Worm (Caenorhabditis elegans) whole organism, L4 larva: Measurements from ENCODE around the gene tsp-2.
A peak's percentile ranks its signal among the peaks of the same experiment; 100 is the strongest.

Source experiments
- D1046.2 ChIP-seq: fragments of 200-800 bp; sonication (Bioruptor generic); IDR thresholded peaks from 2 replicates; pipeline ENCODE4 v1.3.6; 2022; ENCODE audit warnings: missing genetic modification characterization, missing compliant biosample characterization
- F10B5.3 ChIP-seq: sonication (generic microtip); optimal IDR thresholded peaks from 2 replicates; lab custom pipeline; 2016; ENCODE audit warnings: mild to moderate bottlenecking, missing genetic modification characterization, missing compliant biosample characterization
- F37D6.2 ChIP-seq: sonication (generic microtip); optimal IDR thresholded peaks from 2 replicates; lab custom pipeline; 2016; ENCODE audit warnings: mild to moderate bottlenecking, missing genetic modification characterization, missing compliant biosample characterization
- T26A8.4 ChIP-seq: fragments of 200-800 bp; sonication (Bioruptor generic); IDR thresholded peaks from 2 replicates; pipeline ENCODE4 v1.3.6; 2022; ENCODE audit warnings: missing genetic modification characterization, missing compliant biosample characterization
- Y48G9A.11 ChIP-seq: fragments of 200-800 bp; sonication (Bioruptor generic); IDR thresholded peaks from 2 replicates; pipeline ENCODE4 v1.3.6; 2022; ENCODE audit warnings: missing genetic modification reagents, missing genetic modification characterization, missing compliant biosample characterization
- Y5F2A.4 ChIP-seq: fragments of 200-800 bp; sonication (Bioruptor generic); optimal IDR thresholded peaks from 2 replicates; lab custom pipeline; 2018; ENCODE audit warnings: mild to moderate bottlenecking, missing genetic modification characterization, missing compliant biosample characterization
- ZK337.2 ChIP-seq: fragments of 200-800 bp; sonication (Bioruptor generic); IDR thresholded peaks from 2 replicates; pipeline ENCODE4 v1.3.6; 2022; ENCODE audit warnings: missing genetic modification reagents, missing genetic modification characterization, missing compliant biosample characterization
- ama-1 ChIP-seq: fragments of 150-350 bp; optimal IDR thresholded peaks from 2 replicates; lab custom pipeline; 2014; ENCODE audit warnings: inconsistent platforms, mixed read lengths
- arid-1 ChIP-seq: fragments of 200-800 bp; sonication (Bioruptor generic); conservative IDR thresholded peaks from 2 replicates; pipeline ENCODE4 v1.3.6; 2022; ENCODE audit warnings: missing genetic modification reagents, missing genetic modification characterization, missing compliant biosample characterization
- attf-4 ChIP-seq: sonication (generic microtip); optimal IDR thresholded peaks from 3 replicates; lab custom pipeline; 2017; ENCODE audit warnings: missing biosample characterization, missing genetic modification characterization
- ceh-28 ChIP-seq: fragments of 150-350 bp; optimal IDR thresholded peaks from 2 replicates; lab custom pipeline; 2014; ENCODE audit warnings: missing biosample characterization, missing genetic modification reagents, missing genetic modification characterization
- ctbp-1 ChIP-seq: fragments of 200-800 bp; sonication (Bioruptor generic); IDR thresholded peaks from 2 replicates; pipeline ENCODE4 v1.3.6; 2022; ENCODE audit warnings: missing genetic modification reagents, missing genetic modification characterization, missing compliant biosample characterization
- daf-19 ChIP-seq: fragments of 200-800 bp; sonication (Bioruptor generic); conservative IDR thresholded peaks from 2 replicates; pipeline ENCODE4 v1.3.6; 2022; ENCODE audit warnings: missing genetic modification characterization, missing compliant biosample characterization
- dve-1 ChIP-seq: sonication (generic microtip); optimal IDR thresholded peaks from 2 replicates; lab custom pipeline; 2017; ENCODE audit warnings: antibody characterized with exemption, mild to moderate bottlenecking, missing genetic modification characterization, missing compliant biosample characterization; ENCODE audit not compliant: insufficient read depth
- fkh-10 ChIP-seq: fragments of 150-350 bp; optimal IDR thresholded peaks from 2 replicates; lab custom pipeline; 2014; ENCODE audit warnings: missing biosample characterization, missing genetic modification reagents, missing genetic modification characterization
- fos-1 ChIP-seq: fragments of 150-350 bp; optimal IDR thresholded peaks from 2 replicates; lab custom pipeline; 2014; ENCODE audit warnings: missing biosample characterization, missing genetic modification characterization
- hif-1 ChIP-seq, 2 experiments: sonication (generic microtip); optimal IDR thresholded peaks; 2 replicates each; lab custom pipeline; 2016 to 2017; ENCODE audit warnings: missing compliant biosample characterization in 2 of 2, missing genetic modification characterization in 2 of 2, missing genetic modification reagents in 2 of 2, missing genotype in 2 of 2, mild to moderate bottlenecking in 1 of 2
- hlh-11 ChIP-seq: fragments of 200-800 bp; sonication (Bioruptor generic); optimal IDR thresholded peaks from 2 replicates; lab custom pipeline; 2018; ENCODE audit warnings: mild to moderate bottlenecking, missing genetic modification characterization, missing compliant biosample characterization
- hmg-1.1 ChIP-seq: fragments of 200-800 bp; sonication (Bioruptor generic); IDR thresholded peaks from 2 replicates; pipeline ENCODE4 v1.3.6; 2022; ENCODE audit warnings: missing genetic modification reagents, missing genetic modification characterization, missing compliant biosample characterization
- lin-29 ChIP-seq: fragments of 200-800 bp; sonication (Bioruptor generic); IDR thresholded peaks from 2 replicates; pipeline ENCODE4 v1.3.6; 2022; ENCODE audit warnings: missing genetic modification reagents, missing genetic modification characterization, missing compliant biosample characterization
- lin-38 ChIP-seq: fragments of 200-800 bp; sonication (Bioruptor generic); IDR thresholded peaks from 2 replicates; pipeline ENCODE4 v1.3.6; 2022; ENCODE audit warnings: missing genetic modification reagents, missing genetic modification characterization, missing compliant biosample characterization
- lin-39 ChIP-seq: fragments of 150-350 bp; optimal IDR thresholded peaks from 2 replicates; lab custom pipeline; 2014; ENCODE audit warnings: missing biosample characterization, missing genetic modification reagents, missing genetic modification characterization
- lsy-2 ChIP-seq, 2 experiments: fragments of 150-350 bp in 1 of 2; sonication (generic microtip) in 1 of 2; optimal IDR thresholded peaks; 2 replicates each; lab custom pipeline; 2014 to 2017; ENCODE audit warnings: missing biosample characterization in 2 of 2, missing genetic modification characterization in 2 of 2
- mep-1 ChIP-seq: fragments of 150-350 bp; sonication (generic microtip); optimal IDR thresholded peaks from 3 replicates; lab custom pipeline; 2014; ENCODE audit warnings: missing biosample characterization, missing genetic modification characterization
- nhr-11 ChIP-seq: fragments of 150-350 bp; optimal IDR thresholded peaks from 2 replicates; lab custom pipeline; 2014; ENCODE audit warnings: missing biosample characterization, missing genetic modification characterization
- nhr-237 ChIP-seq: sonication (generic microtip); optimal IDR thresholded peaks from 2 replicates; lab custom pipeline; 2017; ENCODE audit warnings: missing biosample characterization, missing genetic modification characterization
- nhr-42 ChIP-seq: fragments of 200-800 bp; sonication (Bioruptor generic); IDR thresholded peaks from 2 replicates; pipeline ENCODE4 v1.3.6; 2022; ENCODE audit warnings: missing genetic modification characterization, missing compliant biosample characterization
- nhr-6 ChIP-seq: fragments of 150-350 bp; optimal IDR thresholded peaks from 2 replicates; lab custom pipeline; 2014; ENCODE audit warnings: missing biosample characterization, missing genetic modification characterization
- pha-4 ChIP-seq, 2 experiments: fragments of 150-350 bp in 1 of 2; fragments of 200-800 bp in 1 of 2; sonication (Bioruptor generic) in 1 of 2; IDR thresholded peaks in 1 of 2; optimal IDR thresholded peaks in 1 of 2; 2 replicates each; pipeline versions ENCODE4 v1.3.6 to Lab custom; 2014 to 2022; ENCODE audit warnings: missing genetic modification characterization in 2 of 2, missing genetic modification reagents in 2 of 2, missing biosample characterization in 1 of 2, missing compliant biosample characterization in 1 of 2
- sdz-12 ChIP-seq: fragments of 200-800 bp; sonication (Bioruptor generic); optimal IDR thresholded peaks from 2 replicates; lab custom pipeline; 2018; ENCODE audit warnings: mild to moderate bottlenecking, missing genetic modification characterization, missing compliant biosample characterization
- spr-1 ChIP-seq: sonication (generic microtip); optimal IDR thresholded peaks from 2 replicates; lab custom pipeline; 2016; ENCODE audit warnings: mild to moderate bottlenecking, missing genetic modification characterization, missing compliant biosample characterization
- tag-97 ChIP-seq: fragments of 200-800 bp; sonication (Bioruptor generic); IDR thresholded peaks from 2 replicates; pipeline ENCODE4 v1.3.6; 2022; ENCODE audit warnings: missing genetic modification characterization, missing compliant biosample characterization
- unc-62 ChIP-seq, 3 experiments: fragments of 150-350 bp in 1 of 3; sonication (generic microtip); optimal IDR thresholded peaks in 2 of 3; peaks in 1 of 3; 1 replicate in 1 of 3; 2 replicates in 2 of 3; lab custom pipeline; 2014 to 2017; ENCODE audit warnings: missing biosample characterization in 3 of 3, missing genetic modification characterization in 3 of 3, missing genetic modification reagents in 3 of 3, missing genotype in 1 of 3
- zfp-3 ChIP-seq: fragments of 200-800 bp; sonication (Bioruptor generic); conservative IDR thresholded peaks from 2 replicates; pipeline ENCODE4 v1.3.6; 2022; ENCODE audit warnings: missing genetic modification reagents, missing genetic modification characterization, missing compliant biosample characterization
- zip-2 ChIP-seq: fragments of 150-350 bp; optimal IDR thresholded peaks from 2 replicates; lab custom pipeline; 2014; ENCODE audit warnings: missing biosample characterization, missing genetic modification characterization

The tsp-2 gene

ce11 chrIII:8235358-8235757 lies 2.4 kb downstream of the tsp-2 start, which contains the start of gene C02F5.14:
C02F5.14 (minus strand) TSS chrIII:8235514.
- no peak for TF ChIP-seq ceh-28 (tag; lab: Kevin White, UChicago)
- no peak for TF ChIP-seq ZK337.2 (GFP tag; lab: Robert Waterston, UW)
- no peak for TF ChIP-seq spr-1 (tag; lab: Kevin White, UChicago)
- no peak for TF ChIP-seq pha-4 (GFP tag; IDR thresholded peaks at IDR 0.05; lab: Robert Waterston, UW)
- TF ChIP-seq pha-4 (tag; optimal IDR thresholded peaks at IDR 0.05; lab: Kevin White, UChicago), result no peak
- TF ChIP-seq fos-1 (tag; lab: Kevin White, UChicago), result no peak
- TF ChIP-seq daf-19 (GFP tag; lab: Robert Waterston, UW), result no peak
- TF ChIP-seq ama-1 (lab: Kevin White, UChicago), result no peak
- TF ChIP-seq zip-2 (tag; lab: Kevin White, UChicago), result no peak
- no peak for TF ChIP-seq hif-1 (tag; optimal IDR thresholded peaks at IDR 0.05; lab: Kevin White, UChicago)
- no peak for TF ChIP-seq F10B5.3 (tag; lab: Kevin White, UChicago)
- TF ChIP-seq nhr-237 (tag; lab: Kevin White, UChicago), result no peak
- TF ChIP-seq Y5F2A.4, result no peak
- TF ChIP-seq tag-97, result no peak
- TF ChIP-seq fkh-10 (GFP tag; lab: Kevin White, UChicago), result no peak
- no peak for TF ChIP-seq nhr-6 (tag; lab: Kevin White, UChicago)
- TF ChIP-seq Y48G9A.11, result no peak
- TF ChIP-seq D1046.2 (GFP tag; lab: Robert Waterston, UW), result no peak

DNA sequence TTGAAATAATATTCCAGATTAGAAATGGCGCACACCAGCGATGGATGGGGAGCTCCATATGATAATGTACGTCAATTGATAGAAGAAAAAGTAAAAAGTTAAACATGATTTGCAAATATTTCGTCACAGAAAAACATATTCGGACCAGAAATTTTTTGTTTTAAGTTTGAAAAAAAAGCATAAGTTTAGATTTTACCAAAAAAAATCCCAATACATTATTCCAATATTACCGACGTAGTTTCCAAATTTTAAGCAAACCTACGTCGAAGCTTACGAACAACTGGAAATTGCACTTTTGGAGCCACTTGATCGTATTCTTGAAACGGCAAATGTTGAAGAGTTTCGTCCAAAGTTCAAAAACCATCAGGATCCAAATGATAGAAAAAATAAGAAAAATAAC lies 5.1 kb downstream of the tsp-2 start, which contains the start of gene henn-1:
Gene henn-1 (plus strand): TSS at position 18 of the 400 bp plus-strand sequence.
- TF ChIP-seq unc-62 (GFP tag; optimal IDR thresholded peaks at IDR 0.05 in 1 of 2; lab: Kevin White, UChicago) (peak in 1 of 2 experiments; percentile 56), unc-62 (tag; optimal IDR thresholded peaks at IDR 0.05; lab: Kevin White, UChicago) (no peak), mep-1 (peak; percentile 10), dve-1 (tag; lab: Kevin White, UChicago) (peak; percentile 16), arid-1 (0 out of 2 replicates have a peak, but pooled peaks have one; percentile 21), daf-19 (GFP tag; lab: Robert Waterston, UW) (no peak), attf-4 (tag; lab: Kevin White, UChicago) (no peak), sdz-12 (GFP tag; lab: Kevin White, UChicago) (peak; percentile 27), hlh-11 (tag; lab: Kevin White, UChicago) (peak; percentile 3), lin-39 (tag; lab: Kevin White, UChicago) (peak; percentile 48), ctbp-1 (0 out of 2 replicates have a peak, but pooled peaks have one; percentile 8), lsy-2 (tag; optimal IDR thresholded peaks at IDR 0.05; lab: Kevin White, UChicago) (no peak)

- peak; percentile 11 for TF ChIP-seq F37D6.2 (tag; lab: Kevin White, UChicago)
- TF ChIP-seq lin-38 (GFP tag; lab: Robert Waterston, UW), result 0 out of 2 replicates have a peak, but pooled peaks have one; percentile 13
- TF ChIP-seq ctbp-1, result 0 out of 2 replicates have a peak, but pooled peaks have one; percentile 41
- no peak for TF ChIP-seq zfp-3
- TF ChIP-seq lin-29 (GFP tag; lab: Robert Waterston, UW), result no peak
- peak; percentile 27 for TF ChIP-seq nhr-11 (tag; lab: Kevin White, UChicago)
- peak in 1 of 2 experiments; percentile 15 for TF ChIP-seq lsy-2 (tag; optimal IDR thresholded peaks at IDR 0.05; lab: Kevin White, UChicago)
- no peak for TF ChIP-seq T26A8.4 (GFP tag; lab: Robert Waterston, UW)
- 0 out of 2 replicates have a peak, but pooled peaks have one; percentile 6 for TF ChIP-seq hmg-1.1 (GFP tag; lab: Robert Waterston, UW)
Measured at ce11 chrIII:8229480-8229879, 8.3 kb downstream of the tsp-2 start.

DNA sequence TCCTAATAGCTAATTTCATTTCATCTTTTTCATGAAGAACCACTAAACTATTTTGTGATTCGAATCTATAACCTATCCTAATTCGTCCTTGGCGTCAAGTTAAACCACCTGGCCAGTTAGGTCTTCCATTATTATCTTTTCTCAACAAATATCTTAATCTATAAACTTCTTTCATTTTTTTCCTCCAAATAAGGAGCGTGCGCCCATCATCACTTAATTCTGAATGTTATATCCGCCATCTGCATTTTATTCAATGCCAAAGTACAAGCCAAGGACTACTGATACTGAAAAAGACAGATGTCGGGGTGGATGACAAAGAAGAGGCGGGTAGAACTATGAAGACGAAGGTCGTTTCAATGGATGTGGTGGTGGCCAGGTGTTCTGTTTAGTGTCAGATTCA lies 8.8 kb downstream of the tsp-2 start:
- peak in 1 of 2 experiments; percentile 79 for TF ChIP-seq unc-62 (GFP tag; optimal IDR thresholded peaks at IDR 0.05 in 1 of 2; lab: Kevin White, UChicago)
- TF ChIP-seq unc-62 (tag; optimal IDR thresholded peaks at IDR 0.05; lab: Kevin White, UChicago), result no peak
- TF ChIP-seq arid-1, result no peak
- TF ChIP-seq nhr-42 (GFP tag; lab: Robert Waterston, UW), result 0 out of 2 replicates have a peak, but pooled peaks have one; percentile 50
